Worm (Caenorhabditis elegans) whole organism, L3 larva: ENCODE data around the gene srh-62.

Source experiments
- R02D3.7 ChIP-seq: fragments of 150-350 bp; optimal IDR thresholded peaks from 2 replicates; lab custom pipeline; 2014; ENCODE audit warnings: missing biosample characterization, missing genetic modification characterization
- ZK546.5 ChIP-seq: sonication (generic microtip); optimal IDR thresholded peaks from 2 replicates; lab custom pipeline; 2017; ENCODE audit warnings: missing biosample characterization, missing genetic modification characterization
- ama-1 ChIP-seq: fragments of 150-350 bp; optimal IDR thresholded peaks from 2 replicates; lab custom pipeline; 2018
- ceh-9 ChIP-seq: sonication (generic microtip); optimal IDR thresholded peaks from 2 replicates; lab custom pipeline; 2018; ENCODE audit warnings: missing biosample characterization, missing genetic modification characterization
- egl-27 ChIP-seq: sonication (generic microtip); optimal IDR thresholded peaks from 4 replicates; lab custom pipeline; 2017; ENCODE audit warnings: missing biosample characterization, missing genetic modification reagents, missing genetic modification characterization
- elt-1 ChIP-seq: fragments of 150-350 bp; optimal IDR thresholded peaks from 2 replicates; lab custom pipeline; 2014; ENCODE audit warnings: missing biosample characterization, missing genetic modification characterization
- elt-2 ChIP-seq: sonication (generic microtip); optimal IDR thresholded peaks from 2 replicates; lab custom pipeline; 2016; ENCODE audit warnings: missing genetic modification reagents, mild to moderate bottlenecking, missing genetic modification characterization, missing compliant biosample characterization
- elt-3 ChIP-seq, 3 experiments: fragments of 150-350 bp in 1 of 3; sonication (generic microtip) in 2 of 3; optimal IDR thresholded peaks; 2 replicates in 2 of 3; 4 replicates in 1 of 3; lab custom pipeline; 2014 to 2017; ENCODE audit warnings: missing biosample characterization in 3 of 3, missing genetic modification characterization in 3 of 3
- fkh-2 ChIP-seq: fragments of 150-350 bp; optimal IDR thresholded peaks from 2 replicates; lab custom pipeline; 2014; ENCODE audit warnings: missing biosample characterization, missing genetic modification reagents, missing genetic modification characterization
- fos-1 ChIP-seq: fragments of 150-350 bp; optimal IDR thresholded peaks from 2 replicates; lab custom pipeline; 2014; ENCODE audit warnings: missing biosample characterization, missing genetic modification characterization
- jun-1 ChIP-seq: fragments of 150-350 bp; optimal IDR thresholded peaks from 2 replicates; lab custom pipeline; 2014; ENCODE audit warnings: missing biosample characterization, missing genetic modification reagents, missing genetic modification characterization
- lin-15B ChIP-seq: fragments of 150-350 bp; optimal IDR thresholded peaks from 2 replicates; lab custom pipeline; 2014; ENCODE audit warnings: missing biosample characterization, missing genetic modification characterization
- lin-39 ChIP-seq: fragments of 150-350 bp; optimal IDR thresholded peaks from 2 replicates; lab custom pipeline; 2018; ENCODE audit warnings: missing biosample characterization, missing genetic modification reagents, missing genetic modification characterization
- lsy-12 ChIP-seq: sonication (generic microtip); optimal IDR thresholded peaks from 2 replicates; lab custom pipeline; 2016; ENCODE audit warnings: mild to moderate bottlenecking, missing genetic modification characterization, missing compliant biosample characterization
- mdl-1 ChIP-seq: fragments of 150-350 bp; optimal IDR thresholded peaks from 2 replicates; lab custom pipeline; 2014; ENCODE audit warnings: missing biosample characterization, missing genetic modification characterization
- nfya-1 ChIP-seq: sonication (generic microtip); optimal IDR thresholded peaks from 2 replicates; lab custom pipeline; 2017; ENCODE audit warnings: missing genetic modification characterization, mild to moderate bottlenecking, missing compliant biosample characterization, antibody characterized with exemption, moderate library complexity; ENCODE audit not compliant: insufficient read depth
- nhr-11 ChIP-seq: fragments of 150-350 bp; optimal IDR thresholded peaks from 2 replicates; lab custom pipeline; 2014; ENCODE audit warnings: missing biosample characterization, missing genetic modification characterization
- nhr-12 ChIP-seq: fragments of 150-350 bp; optimal IDR thresholded peaks from 2 replicates; lab custom pipeline; 2014; ENCODE audit warnings: missing biosample characterization, missing genetic modification characterization
- nhr-23 ChIP-seq: fragments of 150-350 bp; optimal IDR thresholded peaks from 2 replicates; lab custom pipeline; 2014; ENCODE audit warnings: missing biosample characterization, missing genetic modification reagents, missing genetic modification characterization
- nhr-237 ChIP-seq: fragments of 150-350 bp; optimal IDR thresholded peaks from 2 replicates; lab custom pipeline; 2014; ENCODE audit warnings: missing biosample characterization, missing genetic modification characterization
- nhr-25 ChIP-seq: sonication (generic microtip); optimal IDR thresholded peaks from 2 replicates; lab custom pipeline; 2017; ENCODE audit warnings: missing biosample characterization, missing genetic modification characterization
- nhr-28 ChIP-seq: fragments of 150-350 bp; optimal IDR thresholded peaks from 2 replicates; lab custom pipeline; 2014; ENCODE audit warnings: missing biosample characterization, missing genetic modification characterization
- nhr-43 ChIP-seq: sonication (generic microtip); optimal IDR thresholded peaks from 2 replicates; lab custom pipeline; 2016; ENCODE audit warnings: mild to moderate bottlenecking, missing genetic modification characterization, missing compliant biosample characterization; ENCODE audit not compliant: poor library complexity, severe bottlenecking
- nhr-76 ChIP-seq: fragments of 150-350 bp; sonication (generic microtip); optimal IDR thresholded peaks from 5 replicates; lab custom pipeline; 2014; ENCODE audit warnings: missing biosample characterization, missing genetic modification characterization
- nhr-77 ChIP-seq: fragments of 150-350 bp; optimal IDR thresholded peaks from 2 replicates; lab custom pipeline; 2014; ENCODE audit warnings: missing biosample characterization, missing genetic modification characterization
- pha-4 ChIP-seq: fragments of 150-350 bp; optimal IDR thresholded peaks from 2 replicates; lab custom pipeline; 2014; ENCODE audit warnings: missing biosample characterization, missing genetic modification reagents, missing genetic modification characterization
- pqm-1 ChIP-seq: fragments of 150-350 bp; optimal IDR thresholded peaks from 2 replicates; lab custom pipeline; 2017; ENCODE audit warnings: missing biosample characterization, missing genetic modification characterization, inconsistent platforms
- sea-2 ChIP-seq: fragments of 150-350 bp; sonication (generic microtip); optimal IDR thresholded peaks from 4 replicates; lab custom pipeline; 2014; ENCODE audit warnings: missing biosample characterization, missing genetic modification reagents, missing genetic modification characterization
- skn-1 ChIP-seq: fragments of 150-350 bp; optimal IDR thresholded peaks from 2 replicates; lab custom pipeline; 2014; ENCODE audit warnings: missing biosample characterization, missing genetic modification characterization
- tbx-2 ChIP-seq: sonication (generic microtip); optimal IDR thresholded peaks from 2 replicates; lab custom pipeline; 2016; ENCODE audit warnings: mild to moderate bottlenecking, missing genetic modification characterization, missing compliant biosample characterization
- ztf-11 ChIP-seq: fragments of 150-350 bp; optimal IDR thresholded peaks from 2 replicates; lab custom pipeline; 2014; ENCODE audit warnings: missing biosample characterization, missing genetic modification characterization
- ztf-4 ChIP-seq: fragments of 150-350 bp; optimal IDR thresholded peaks from 2 replicates; lab custom pipeline; 2014; ENCODE audit warnings: missing biosample characterization, missing genetic modification characterization

The srh-62 gene

ce11 chrV:381227-381950 lies 21.5 kb downstream of the srh-62 start, which contains the start of gene ZK6.8 (continued):
- TF ChIP-seq ama-1 (lab: Kevin White, UChicago) (no peak), ZK546.5 (tag; lab: Kevin White, UChicago) (no peak), lin-15B (no peak), fkh-2 (tag; lab: Kevin White, UChicago) (no peak), nhr-237 (tag; lab: Kevin White, UChicago) (no peak), nhr-12 (tag; lab: Kevin White, UChicago) (no peak)

DNA sequence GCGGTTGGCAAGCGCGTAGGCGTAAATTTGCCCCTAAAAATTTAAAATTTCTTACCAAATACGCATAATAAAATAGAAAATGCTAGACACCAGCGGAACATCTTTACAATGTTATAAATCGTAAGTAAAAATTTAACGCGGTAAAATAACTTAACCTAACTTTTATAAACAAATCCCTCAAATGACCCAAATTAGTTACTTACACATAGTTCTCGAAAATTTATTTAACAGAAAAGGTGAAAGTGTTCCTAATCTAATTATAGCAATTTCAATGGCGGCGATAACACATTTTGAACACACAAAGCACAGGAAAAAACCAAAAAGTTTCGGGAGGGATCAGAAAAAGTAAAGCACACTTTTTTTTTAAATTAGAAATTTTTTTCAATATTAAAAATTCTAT lies 22.7 kb downstream of the srh-62 start, which contains the start of gene mltn-8:
Gene mltn-8, minus strand, starts transcription at position 101 of the 400 bp plus-strand sequence.
- TF ChIP-seq ztf-11 (tag; lab: Kevin White, UChicago): no peak
- TF ChIP-seq tbx-2 (tag; lab: Kevin White, UChicago): no peak
- TF ChIP-seq elt-1 (tag; lab: Kevin White, UChicago): no peak
- no peak for TF ChIP-seq lin-15B
- TF ChIP-seq ceh-9 (tag; lab: Kevin White, UChicago): no peak
- TF ChIP-seq pqm-1: no peak
- no peak for TF ChIP-seq nhr-77 (tag; lab: Kevin White, UChicago)
- TF ChIP-seq fkh-2 (tag; lab: Kevin White, UChicago): no peak
- no peak for TF ChIP-seq nhr-43 (tag; lab: Kevin White, UChicago)
- no peak for TF ChIP-seq nhr-25 (tag; lab: Kevin White, UChicago)
- TF ChIP-seq nhr-237 (tag; lab: Kevin White, UChicago): no peak

DNA sequence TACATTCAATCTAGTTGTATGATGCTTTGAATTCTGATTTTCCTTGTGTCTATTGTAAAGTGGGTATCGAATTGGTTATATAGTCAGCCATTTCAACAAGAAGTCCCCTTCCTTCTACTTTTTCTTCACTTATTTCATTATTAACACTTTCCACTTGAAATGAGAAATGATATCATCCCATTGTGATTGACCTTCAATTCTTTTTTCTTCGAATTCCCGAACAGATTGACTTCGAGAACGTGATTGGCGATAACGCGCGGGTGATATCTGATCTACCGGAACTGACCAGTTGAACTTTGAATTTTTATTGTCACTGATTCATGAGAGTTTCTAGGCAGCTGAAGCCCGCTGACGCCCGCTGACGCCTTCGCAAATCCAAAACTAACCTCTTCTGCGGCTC lies 24.7 kb downstream of the srh-62 start:
- TF ChIP-seq nhr-25 (tag; lab: Kevin White, UChicago): peak; percentile 25
- TF ChIP-seq nhr-12 (tag; lab: Kevin White, UChicago): no peak
- peak; percentile 29 for TF ChIP-seq nhr-43 (tag; lab: Kevin White, UChicago)
- TF ChIP-seq nhr-23: peak; percentile 40

DNA sequence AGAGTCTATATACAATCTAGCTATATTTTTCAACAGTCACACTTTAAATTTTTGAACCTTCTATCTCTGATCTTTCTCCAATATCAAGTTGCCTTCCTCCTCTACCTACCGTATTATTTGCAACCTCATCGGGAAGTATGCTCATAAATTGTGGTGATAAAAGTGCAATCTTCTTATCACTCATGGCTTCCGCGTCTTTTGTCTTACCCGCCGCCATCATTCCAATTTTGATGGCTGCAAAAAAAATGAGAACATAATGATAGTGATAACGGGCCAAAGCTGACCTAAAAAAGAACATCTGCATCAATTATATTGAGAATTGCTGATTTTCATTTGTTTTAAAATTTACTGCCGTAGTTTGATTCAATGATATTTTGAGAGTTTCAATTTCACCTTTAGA lies 26.1 kb downstream of the srh-62 start:
- TF ChIP-seq nfya-1: no peak
- no peak for TF ChIP-seq ZK546.5 (tag; lab: Kevin White, UChicago)
- no peak for TF ChIP-seq nhr-11
- no peak for TF ChIP-seq ama-1 (lab: Kevin White, UChicago)
- peak in 1 of 3 experiments; percentile 35 for TF ChIP-seq elt-3 (tag; optimal IDR thresholded peaks at IDR 0.05; lab: Kevin White, UChicago)
- TF ChIP-seq fos-1 (tag; lab: Kevin White, UChicago): no peak
- no peak for TF ChIP-seq skn-1
- TF ChIP-seq pha-4: no peak
- TF ChIP-seq nhr-28 (tag; lab: Kevin White, UChicago): no peak
- TF ChIP-seq fkh-2 (tag; lab: Kevin White, UChicago): no peak
- peak; percentile 51 for TF ChIP-seq elt-2 (tag; lab: Kevin White, UChicago)
- no peak for TF ChIP-seq ztf-4 (tag; lab: Kevin White, UChicago)
- no peak for TF ChIP-seq nhr-76
- no peak for TF ChIP-seq lsy-12

DNA sequence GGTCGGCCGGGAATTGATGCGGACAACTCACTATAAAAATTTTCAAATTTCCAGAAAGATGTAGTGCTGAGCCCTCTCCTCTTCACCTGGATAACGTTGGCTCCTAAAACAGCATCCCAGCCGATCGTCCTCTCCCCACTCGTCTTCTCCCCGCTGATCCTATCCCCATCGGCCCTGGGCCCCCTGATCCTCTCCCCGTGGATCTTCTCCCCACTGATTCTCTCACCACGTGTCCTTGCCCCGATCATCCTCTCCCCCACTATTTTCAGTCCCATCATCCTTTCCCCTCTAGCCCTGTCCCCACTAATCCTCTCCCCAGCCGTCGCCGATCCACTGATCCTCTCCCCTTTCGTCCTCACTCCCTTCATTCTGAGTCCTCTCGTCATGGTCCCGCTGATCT lies 29.7 kb downstream of the srh-62 start:
- TF ChIP-seq elt-3 (tag; optimal IDR thresholded peaks at IDR 0.05; lab: Kevin White, UChicago) (no peak), lin-39 (no peak), R02D3.7 (tag; lab: Kevin White, UChicago) (no peak), egl-27 (no peak), nhr-237 (tag; lab: Kevin White, UChicago) (no peak), nhr-28 (tag; lab: Kevin White, UChicago) (no peak), sea-2 (GFP tag; lab: Kevin White, UChicago) (no peak), pqm-1 (no peak)

ce11 chrV:370033-370432 lies 32.9 kb downstream of the srh-62 start, which contains the start of gene mltn-7:
Gene mltn-7, plus strand, starts transcription at chrV:370333.
- TF ChIP-seq mdl-1 (no peak), R02D3.7 (tag; lab: Kevin White, UChicago) (no peak), fkh-2 (tag; lab: Kevin White, UChicago) (no peak), tbx-2 (tag; lab: Kevin White, UChicago) (no peak), jun-1 (tag; lab: Kevin White, UChicago) (no peak), nhr-12 (tag; lab: Kevin White, UChicago) (no peak)
- TF ChIP-seq, all 47 proteins: peak for 0
